Worm (Caenorhabditis elegans) whole organism, young adult: ENCODE data around the gene srx-62.

ENCODE experiments used
- B0019.2 ChIP-seq: fragments of 200-800 bp; sonication (Bioruptor generic); conservative IDR thresholded peaks from 2 replicates; pipeline ENCODE4 v1.3.6; 2022; ENCODE audit warnings: missing genetic modification reagents, missing genetic modification characterization, missing compliant biosample characterization
- B0035.1 ChIP-seq: sonication (generic microtip); optimal IDR thresholded peaks from 2 replicates; lab custom pipeline; 2016; ENCODE audit warnings: missing genetic modification characterization, mild to moderate bottlenecking, missing compliant biosample characterization, missing genotype, missing genetic modification reagents
- C17E4.6 ChIP-seq: fragments of 200-800 bp; sonication (Bioruptor generic); IDR thresholded peaks from 2 replicates; pipeline ENCODE4 v1.3.6; 2022; ENCODE audit warnings: missing genetic modification reagents, missing genetic modification characterization, missing compliant biosample characterization
- D2030.7 ChIP-seq: fragments of 200-800 bp; sonication (Bioruptor generic); IDR thresholded peaks from 2 replicates; pipeline ENCODE4 v1.3.6; 2022; ENCODE audit warnings: missing genetic modification reagents, missing genetic modification characterization, missing compliant biosample characterization
- F23B12.7 ChIP-seq: sonication (generic microtip); optimal IDR thresholded peaks from 2 replicates; lab custom pipeline; 2017; ENCODE audit warnings: missing genetic modification characterization, mild to moderate bottlenecking, missing compliant biosample characterization, antibody characterized with exemption, moderate library complexity; ENCODE audit not compliant: insufficient read depth
- F49E8.2 ChIP-seq: sonication (generic microtip); optimal IDR thresholded peaks from 3 replicates; lab custom pipeline; 2017; ENCODE audit warnings: missing genetic modification characterization, mild to moderate bottlenecking, missing compliant biosample characterization, antibody characterized with exemption, moderate library complexity; ENCODE audit not compliant: insufficient read depth
- T07F8.4 ChIP-seq: sonication (generic microtip); optimal IDR thresholded peaks from 2 replicates; lab custom pipeline; 2016; ENCODE audit warnings: mild to moderate bottlenecking, missing genetic modification characterization, moderate library complexity, missing compliant biosample characterization
- Y53G8AR.9 ChIP-seq: fragments of 200-800 bp; sonication (Bioruptor generic); conservative IDR thresholded peaks from 2 replicates; pipeline ENCODE4 v1.3.6; 2022; ENCODE audit warnings: missing genetic modification reagents, missing genetic modification characterization, missing compliant biosample characterization
- Y95B8A.8 ChIP-seq: fragments of 200-800 bp; sonication (Bioruptor generic); IDR thresholded peaks from 2 replicates; pipeline ENCODE4 v1.3.6; 2022; ENCODE audit warnings: missing genetic modification reagents, missing genetic modification characterization, missing compliant biosample characterization
- ZK185.1 ChIP-seq: sonication (generic microtip); optimal IDR thresholded peaks from 2 replicates; lab custom pipeline; 2016; ENCODE audit warnings: mild to moderate bottlenecking, missing genetic modification characterization, missing compliant biosample characterization; ENCODE audit not compliant: poor library complexity, severe bottlenecking
- bed-2 ChIP-seq: fragments of 200-800 bp; sonication (Bioruptor generic); IDR thresholded peaks from 2 replicates; pipeline ENCODE4 v1.3.6; 2022; ENCODE audit warnings: missing genetic modification reagents, missing genetic modification characterization, missing compliant biosample characterization
- cebp-2 ChIP-seq: fragments of 200-800 bp; sonication (Bioruptor generic); IDR thresholded peaks from 2 replicates; pipeline ENCODE4 v1.3.6; 2022; ENCODE audit warnings: missing genetic modification characterization, missing compliant biosample characterization
- chd-7 ChIP-seq: sonication (generic microtip); optimal IDR thresholded peaks from 2 replicates; lab custom pipeline; 2016; ENCODE audit warnings: mild to moderate bottlenecking, missing genetic modification characterization, moderate library complexity, missing compliant biosample characterization
- die-1 ChIP-seq: sonication (generic microtip); optimal IDR thresholded peaks from 2 replicates; lab custom pipeline; 2016; ENCODE audit warnings: missing genotype, mild to moderate bottlenecking, missing genetic modification characterization, missing compliant biosample characterization
- efl-1 ChIP-seq: fragments of 150-350 bp; optimal IDR thresholded peaks from 2 replicates; lab custom pipeline; 2014; ENCODE audit warnings: missing biosample characterization, missing genetic modification reagents, missing genetic modification characterization
- egl-44 ChIP-seq: fragments of 200-800 bp; sonication (Bioruptor generic); IDR thresholded peaks from 2 replicates; pipeline ENCODE4 v1.3.6; 2022; ENCODE audit warnings: missing genetic modification reagents, missing genetic modification characterization, missing compliant biosample characterization
- hlh-26 ChIP-seq: fragments of 200-800 bp; sonication (Bioruptor generic); conservative IDR thresholded peaks from 2 replicates; pipeline ENCODE4 v1.3.6; 2022; ENCODE audit warnings: missing genetic modification reagents, missing genetic modification characterization, missing compliant biosample characterization
- let-607 ChIP-seq, 2 experiments: fragments of 200-800 bp in 1 of 2; sonication (Bioruptor generic) in 1 of 2; sonication (generic microtip) in 1 of 2; optimal IDR thresholded peaks; 2 replicates each; lab custom pipeline; 2016 to 2018; ENCODE audit warnings: mild to moderate bottlenecking in 2 of 2, missing compliant biosample characterization in 2 of 2, missing genetic modification characterization in 2 of 2, moderate library complexity in 2 of 2, missing genotype in 1 of 2
- lin-35 ChIP-seq, 3 experiments: fragments of 150-350 bp in 2 of 3; sonication (generic microtip) in 1 of 3; optimal IDR thresholded peaks; 2 replicates each; lab custom pipeline; 2014 to 2018; ENCODE audit warnings: missing biosample characterization in 3 of 3, missing genetic modification characterization in 3 of 3, missing genetic modification reagents in 3 of 3
- lin-54 ChIP-seq: fragments of 200-800 bp; sonication (Bioruptor generic); optimal IDR thresholded peaks from 2 replicates; lab custom pipeline; 2018; ENCODE audit warnings: mild to moderate bottlenecking, missing genetic modification characterization, missing compliant biosample characterization
- lsy-27 ChIP-seq: sonication (generic microtip); optimal IDR thresholded peaks from 2 replicates; lab custom pipeline; 2017; ENCODE audit warnings: missing genetic modification characterization, mild to moderate bottlenecking, missing compliant biosample characterization, antibody characterized with exemption, missing genotype, borderline replicate concordance; ENCODE audit not compliant: insufficient read depth
- madf-3 ChIP-seq: fragments of 200-800 bp; sonication (Bioruptor generic); IDR thresholded peaks from 2 replicates; pipeline ENCODE4 v1.3.6; 2022; ENCODE audit warnings: missing genetic modification reagents, missing genetic modification characterization, missing compliant biosample characterization
- nhr-80 ChIP-seq: sonication (generic microtip); optimal IDR thresholded peaks from 2 replicates; lab custom pipeline; 2016; ENCODE audit warnings: missing genetic modification characterization, missing compliant biosample characterization
- nhr-90 ChIP-seq: sonication (generic microtip); optimal IDR thresholded peaks from 2 replicates; lab custom pipeline; 2016; ENCODE audit warnings: missing genotype, mild to moderate bottlenecking, missing genetic modification characterization, missing compliant biosample characterization
- pbrm-1 ChIP-seq: fragments of 200-800 bp; sonication (Bioruptor generic); IDR thresholded peaks from 2 replicates; pipeline ENCODE4 v1.3.6; 2022; ENCODE audit warnings: missing genetic modification reagents, missing genetic modification characterization, missing compliant biosample characterization
- rec-8 ChIP-seq, 2 experiments: sonication (generic microtip); optimal IDR thresholded peaks; 2 replicates each; lab custom pipeline; 2016; ENCODE audit warnings: mild to moderate bottlenecking in 2 of 2, missing genetic modification characterization in 2 of 2, missing genetic modification reagents in 2 of 2, missing genotype in 2 of 2, missing biosample characterization in 1 of 2, missing compliant biosample characterization in 1 of 2, moderate library complexity in 1 of 2
- rpc-1 ChIP-seq, 2 experiments: fragments of 150-350 bp in 1 of 2; sonication (generic microtip) in 1 of 2; optimal IDR thresholded peaks; 2 replicates each; lab custom pipeline; 2014 to 2018; ENCODE audit warnings: missing biosample characterization in 1 of 2, missing genetic modification characterization in 1 of 2, missing genetic modification reagents in 1 of 2, missing genotype in 1 of 2
- snpc-3.4 ChIP-seq: sonication (generic microtip); optimal IDR thresholded peaks from 2 replicates; lab custom pipeline; 2017; ENCODE audit warnings: missing genetic modification characterization, mild to moderate bottlenecking, missing compliant biosample characterization, antibody characterized with exemption, moderate library complexity, missing genotype, missing genetic modification reagents
- tbp1 ChIP-seq: fragments of 200-800 bp; sonication (Bioruptor generic); optimal IDR thresholded peaks from 2 replicates; lab custom pipeline; 2018; ENCODE audit warnings: mild to moderate bottlenecking, missing genetic modification characterization, missing compliant biosample characterization
- unc-130 ChIP-seq: sonication (generic microtip); optimal IDR thresholded peaks from 2 replicates; lab custom pipeline; 2016; ENCODE audit warnings: missing genetic modification reagents, missing genetic modification characterization, missing compliant biosample characterization
- unc-62 ChIP-seq: fragments of 150-350 bp; optimal IDR thresholded peaks from 2 replicates; lab custom pipeline; 2014; ENCODE audit warnings: missing biosample characterization, missing genetic modification reagents, missing genetic modification characterization
- xnd-1 ChIP-seq: sonication (generic microtip); optimal IDR thresholded peaks from 2 replicates; lab custom pipeline; 2016; ENCODE audit warnings: missing genotype, missing genetic modification reagents, missing genetic modification characterization, missing compliant biosample characterization
- ztf-18 ChIP-seq: sonication (generic microtip); optimal IDR thresholded peaks from 2 replicates; lab custom pipeline; 2016; ENCODE audit warnings: missing genotype, mild to moderate bottlenecking, missing genetic modification characterization, missing compliant biosample characterization
- ztf-3 ChIP-seq: fragments of 200-800 bp; sonication (Bioruptor generic); optimal IDR thresholded peaks from 2 replicates; lab custom pipeline; 2018; ENCODE audit warnings: mild to moderate bottlenecking, missing genetic modification characterization, missing compliant biosample characterization
- ztf-6 ChIP-seq: fragments of 200-800 bp; sonication (Bioruptor generic); IDR thresholded peaks from 2 replicates; pipeline ENCODE4 v1.3.6; 2022; ENCODE audit warnings: missing genetic modification reagents, missing genetic modification characterization, missing compliant biosample characterization

The srx-62 gene

ce11 chrV:3969664-3970063 lies 26.1 kb downstream of the srx-62 start:
- TF ChIP-seq unc-62, result peak; percentile 50
- no peak for TF ChIP-seq Y95B8A.8
- TF ChIP-seq, all 124 proteins: peak for 1

- no peak for TF ChIP-seq T07F8.4 (tag; lab: Kevin White, UChicago)
- TF ChIP-seq lsy-27 (tag; lab: Kevin White, UChicago), result no peak
- no peak for TF ChIP-seq F49E8.2 (tag; lab: Kevin White, UChicago)
- TF ChIP-seq efl-1 (GFP tag; lab: Kevin White, UChicago), result no peak
- TF ChIP-seq xnd-1 (tag; lab: Kevin White, UChicago), result no peak
- no peak for TF ChIP-seq B0019.2
- no peak for TF ChIP-seq lin-54 (GFP tag; lab: Kevin White, UChicago)
- TF ChIP-seq F23B12.7 (tag; lab: Kevin White, UChicago), result no peak
- no peak for TF ChIP-seq ZK185.1 (tag; lab: Kevin White, UChicago)
- no peak for TF ChIP-seq ztf-3
- TF ChIP-seq chd-7, result no peak
- no peak for TF ChIP-seq pbrm-1
- TF ChIP-seq, all 124 proteins: peak for 0
Measured at ce11 chrV:3968929-3969328, 26.8 kb downstream of the srx-62 start.

- TF ChIP-seq unc-62 (no peak), nhr-80 (tag; lab: Kevin White, UChicago) (peak; percentile 20)
Measured at ce11 chrV:3967762-3968161, 28.0 kb downstream of the srx-62 start, which contains the start of gene cyp-34A8. Gene cyp-34A8, minus strand, starts transcription at chrV:3967823.

ce11 chrV:3963715-3964114 lies 32.0 kb downstream of the srx-62 start, which contains the start of gene cyp-34A7:
Gene cyp-34A7, minus strand, starts transcription at chrV:3963815.
- no peak for TF ChIP-seq B0035.1 (tag; lab: Kevin White, UChicago)
- no peak for TF ChIP-seq efl-1 (GFP tag; lab: Kevin White, UChicago)
- no peak for TF ChIP-seq snpc-3.4 (tag; lab: Kevin White, UChicago)
- no peak for TF ChIP-seq madf-3 (GFP tag; lab: Robert Waterston, UW)
- TF ChIP-seq hlh-26, result no peak
- no peak for TF ChIP-seq unc-130 (GFP tag; lab: Kevin White, UChicago)
- TF ChIP-seq ztf-6 (GFP tag; lab: Robert Waterston, UW), result no peak
- no peak for TF ChIP-seq xnd-1 (tag; lab: Kevin White, UChicago)
- TF ChIP-seq ztf-18 (tag; lab: Kevin White, UChicago), result no peak
- TF ChIP-seq die-1 (tag; lab: Kevin White, UChicago), result no peak
- no peak for TF ChIP-seq tbp1
- TF ChIP-seq Y53G8AR.9 (GFP tag; lab: Robert Waterston, UW), result no peak

- TF ChIP-seq D2030.7 (GFP tag; lab: Robert Waterston, UW) (no peak), C17E4.6 (GFP tag; lab: Robert Waterston, UW) (no peak), rec-8 (tag; optimal IDR thresholded peaks at IDR 0.05; lab: Kevin White, UChicago) (no peak), bed-2 (GFP tag; lab: Robert Waterston, UW) (no peak), cebp-2 (no peak), nhr-90 (tag; lab: Kevin White, UChicago) (no peak), rpc-1 (optimal IDR thresholded peaks at IDR 0.05; lab: Kevin White, UChicago) (no peak), rpc-1 (tag; optimal IDR thresholded peaks at IDR 0.05; lab: Kevin White, UChicago) (no peak), let-607 (tag; optimal IDR thresholded peaks at IDR 0.05; lab: Kevin White, UChicago) (no peak), lin-35 (GFP tag; optimal IDR thresholded peaks at IDR 0.05; lab: Kevin White, UChicago) (no peak), egl-44 (GFP tag; lab: Robert Waterston, UW) (no peak)
Measured at ce11 chrV:3961235-3961634, 34.5 kb downstream of the srx-62 start, which contains the start of gene cyp-34A6. Gene cyp-34A6, minus strand, starts transcription at chrV:3961335.
